Worm (Caenorhabditis elegans): Measurements from ENCODE around the gene C07C7.1.

- TF ChIP-seq nhr-76 (tag; optimal IDR thresholded peaks at IDR 0.05): no peak
- TF ChIP-seq M03D4.4 (tag; optimal IDR thresholded peaks at IDR 0.05): no peak
- TF ChIP-seq snpc-4 (tag; optimal IDR thresholded peaks at IDR 0.05): no peak
- TF ChIP-seq lsy-2 (tag; optimal IDR thresholded peaks at IDR 0.05): no peak
- no peak for TF ChIP-seq pha-4 (tag; optimal IDR thresholded peaks at IDR 0.05)
- TF ChIP-seq sem-2 (GFP tag; optimal IDR thresholded peaks at IDR 0.05): no peak
- TF ChIP-seq unc-62 (GFP tag; optimal IDR thresholded peaks at IDR 0.05): no peak
- TF ChIP-seq unc-39 (tag; optimal IDR thresholded peaks at IDR 0.05): no peak
- TF ChIP-seq nhr-237 (tag; optimal IDR thresholded peaks at IDR 0.05): no peak
- TF ChIP-seq ztf-11 (tag; optimal IDR thresholded peaks at IDR 0.05): no peak
- no peak for TF ChIP-seq zip-8 (tag; optimal IDR thresholded peaks at IDR 0.05)
- no peak for TF ChIP-seq cnd-1 (tag; optimal IDR thresholded peaks at IDR 0.05)
- TF ChIP-seq tbx-8 (GFP tag; optimal IDR thresholded peaks at IDR 0.05): no peak
Measured at ce11 chrIV:9144405-9144804, 40.2 kb upstream of the C07C7.1 start, which contains the start of gene flp-1.
